Worm (Caenorhabditis elegans) whole organism, midembryonic: ENCODE data around the gene srt-27.

Source experiments
- T22C8.4 ChIP-seq: fragments of 200-800 bp; sonication (Bioruptor generic); IDR thresholded peaks from 2 replicates; pipeline ENCODE4 v1.3.6; 2022; ENCODE audit warnings: missing genetic modification characterization, missing compliant biosample characterization
- cog-1 ChIP-seq: sonication (generic microtip); optimal IDR thresholded peaks from 2 replicates; lab custom pipeline; 2016; ENCODE audit warnings: missing genetic modification characterization, missing compliant biosample characterization
- flt-1 ChIP-seq: fragments of 200-800 bp; sonication (Bioruptor generic); IDR thresholded peaks from 2 replicates; pipeline ENCODE4 v1.3.6; 2022; ENCODE audit warnings: missing genetic modification characterization, missing compliant biosample characterization
- klf-2 ChIP-seq: fragments of 200-800 bp; sonication (Bioruptor generic); conservative IDR thresholded peaks from 2 replicates; pipeline ENCODE4 v1.3.6; 2022; ENCODE audit warnings: missing genetic modification reagents, missing genetic modification characterization, missing compliant biosample characterization
- med-1 ChIP-seq: sonication (generic microtip); optimal IDR thresholded peaks from 2 replicates; lab custom pipeline; 2017; ENCODE audit warnings: missing genetic modification characterization, mild to moderate bottlenecking, missing compliant biosample characterization, antibody characterized with exemption, missing genetic modification reagents; ENCODE audit not compliant: insufficient read depth
- ref-1 ChIP-seq: fragments of 200-800 bp; sonication (Bioruptor generic); conservative IDR thresholded peaks from 2 replicates; pipeline ENCODE4 v1.3.6; 2022; ENCODE audit warnings: missing genetic modification reagents, missing genetic modification characterization, missing compliant biosample characterization
- tab-1 ChIP-seq: fragments of 200-800 bp; sonication (Bioruptor generic); IDR thresholded peaks from 2 replicates; pipeline ENCODE4 v1.3.6; 2022; ENCODE audit warnings: missing genetic modification characterization, missing compliant biosample characterization
- ztf-23 ChIP-seq: fragments of 200-800 bp; sonication (Bioruptor generic); IDR thresholded peaks from 2 replicates; pipeline ENCODE4 v1.3.6; 2022; ENCODE audit warnings: missing genetic modification reagents, missing genetic modification characterization, missing compliant biosample characterization
- ztf-29 ChIP-seq: fragments of 200-800 bp; sonication (Bioruptor generic); IDR thresholded peaks from 2 replicates; pipeline ENCODE4 v1.3.6; 2022; ENCODE audit warnings: missing genetic modification reagents, missing genetic modification characterization, missing compliant biosample characterization

ce11 chrV:2690478-2690877 is 30.2 kb downstream of the srt-27 start:
- TF ChIP-seq flt-1 (GFP tag; lab: Robert Waterston, UW) = no peak
- no peak for TF ChIP-seq ref-1 (GFP tag; lab: Robert Waterston, UW)
- no peak for TF ChIP-seq cog-1 (tag; lab: Kevin White, UChicago)
- TF ChIP-seq ztf-23 (GFP tag; lab: Robert Waterston, UW) = no peak
- TF ChIP-seq klf-2 (GFP tag; lab: Robert Waterston, UW) = no peak
- no peak for TF ChIP-seq ztf-29 (GFP tag; lab: Robert Waterston, UW)
- TF ChIP-seq med-1 = no peak
- TF ChIP-seq tab-1 (GFP tag; lab: Robert Waterston, UW) = no peak
- no peak for TF ChIP-seq T22C8.4 (GFP tag; lab: Robert Waterston, UW)
